Worm (Caenorhabditis elegans) whole organism, young adult: ENCODE measurements around the gene nsph-4.2.
A peak's percentile ranks its signal among the peaks of the same experiment; 100 is the strongest.

Experiments used
- D2030.7 ChIP-seq: fragments of 200-800 bp; sonication (Bioruptor generic); IDR thresholded peaks from 2 replicates; pipeline ENCODE4 v1.3.6; 2022; ENCODE audit warnings: missing genetic modification reagents, missing genetic modification characterization, missing compliant biosample characterization
- F49E8.2 ChIP-seq: sonication (generic microtip); optimal IDR thresholded peaks from 3 replicates; lab custom pipeline; 2017; ENCODE audit warnings: missing genetic modification characterization, mild to moderate bottlenecking, missing compliant biosample characterization, antibody characterized with exemption, moderate library complexity; ENCODE audit not compliant: insufficient read depth
- F55B11.4 ChIP-seq: sonication (generic microtip); optimal IDR thresholded peaks from 2 replicates; lab custom pipeline; 2016; ENCODE audit warnings: missing compliant biosample characterization, missing genetic modification characterization, borderline replicate concordance; ENCODE audit not compliant: insufficient read depth
- F57A8.1 ChIP-seq: fragments of 200-800 bp; sonication (Bioruptor generic); optimal IDR thresholded peaks from 2 replicates; lab custom pipeline; 2018; ENCODE audit warnings: mild to moderate bottlenecking, missing genetic modification characterization, moderate library complexity, missing compliant biosample characterization
- F57C9.4 ChIP-seq: sonication (generic microtip); optimal IDR thresholded peaks from 2 replicates; lab custom pipeline; 2017; ENCODE audit warnings: mild to moderate bottlenecking, missing genetic modification characterization, missing compliant biosample characterization
- K11D2.4 ChIP-seq: fragments of 200-800 bp; sonication (Bioruptor generic); IDR thresholded peaks from 2 replicates; pipeline ENCODE4 v1.3.6; 2022; ENCODE audit warnings: missing genetic modification reagents, missing genetic modification characterization, missing compliant biosample characterization
- Y53F4B.3 ChIP-seq: fragments of 200-800 bp; sonication (Bioruptor generic); IDR thresholded peaks from 2 replicates; pipeline ENCODE4 v1.3.6; 2022; ENCODE audit warnings: missing genetic modification reagents, missing genetic modification characterization, missing compliant biosample characterization
- Y56A3A.18 ChIP-seq: fragments of 200-800 bp; sonication (Bioruptor generic); IDR thresholded peaks from 2 replicates; pipeline ENCODE4 v1.3.6; 2022; ENCODE audit warnings: missing genetic modification reagents, missing genetic modification characterization, missing compliant biosample characterization
- ZK185.1 ChIP-seq: sonication (generic microtip); optimal IDR thresholded peaks from 2 replicates; lab custom pipeline; 2016; ENCODE audit warnings: mild to moderate bottlenecking, missing genetic modification characterization, missing compliant biosample characterization; ENCODE audit not compliant: poor library complexity, severe bottlenecking
- aptf-3 ChIP-seq: fragments of 200-800 bp; sonication (Bioruptor generic); IDR thresholded peaks from 2 replicates; pipeline ENCODE4 v1.3.6; 2022; ENCODE audit warnings: missing genetic modification characterization, missing compliant biosample characterization
- attf-5 ChIP-seq: fragments of 200-800 bp; sonication (Bioruptor generic); optimal IDR thresholded peaks from 2 replicates; lab custom pipeline; 2018; ENCODE audit warnings: mild to moderate bottlenecking, missing genetic modification characterization, missing compliant biosample characterization
- attf-6 ChIP-seq: fragments of 200-800 bp; sonication (Bioruptor generic); IDR thresholded peaks from 2 replicates; pipeline ENCODE4 v1.3.6; 2022; ENCODE audit warnings: missing genetic modification reagents, missing genetic modification characterization, missing compliant biosample characterization
- ccch-3 ChIP-seq: fragments of 200-800 bp; sonication (Bioruptor generic); optimal IDR thresholded peaks from 2 replicates; lab custom pipeline; 2018; ENCODE audit warnings: mild to moderate bottlenecking, missing genetic modification characterization, missing compliant biosample characterization
- cebp-1 ChIP-seq, 2 experiments: fragments of 200-800 bp in 1 of 2; sonication (Bioruptor generic) in 1 of 2; sonication (generic microtip) in 1 of 2; IDR thresholded peaks in 1 of 2; optimal IDR thresholded peaks in 1 of 2; 2 replicates each; pipeline versions ENCODE4 v1.3.6 to Lab custom; 2017 to 2022; ENCODE audit warnings: missing compliant biosample characterization in 2 of 2, missing genetic modification characterization in 2 of 2, mild to moderate bottlenecking in 1 of 2, missing genetic modification reagents in 1 of 2, moderate library complexity in 1 of 2
- ceh-58 ChIP-seq: fragments of 200-800 bp; sonication (Bioruptor generic); IDR thresholded peaks from 2 replicates; pipeline ENCODE4 v1.3.6; 2022; ENCODE audit warnings: missing genetic modification characterization, missing compliant biosample characterization
- chd-7 ChIP-seq: sonication (generic microtip); optimal IDR thresholded peaks from 2 replicates; lab custom pipeline; 2016; ENCODE audit warnings: mild to moderate bottlenecking, missing genetic modification characterization, moderate library complexity, missing compliant biosample characterization
- dpff-1 ChIP-seq: sonication (generic microtip); optimal IDR thresholded peaks from 2 replicates; lab custom pipeline; 2017; ENCODE audit warnings: mild to moderate bottlenecking, missing genetic modification characterization, missing compliant biosample characterization
- efl-1 ChIP-seq: fragments of 150-350 bp; optimal IDR thresholded peaks from 2 replicates; lab custom pipeline; 2014; ENCODE audit warnings: missing biosample characterization, missing genetic modification reagents, missing genetic modification characterization
- egl-18 ChIP-seq: fragments of 200-800 bp; sonication (Bioruptor generic); IDR thresholded peaks from 2 replicates; pipeline ENCODE4 v1.3.6; 2022; ENCODE audit warnings: missing genetic modification reagents, missing genetic modification characterization, missing compliant biosample characterization
- egrh-3 ChIP-seq: fragments of 200-800 bp; sonication (Bioruptor generic); IDR thresholded peaks from 2 replicates; pipeline ENCODE4 v1.3.6; 2022; ENCODE audit warnings: missing genetic modification reagents, missing genetic modification characterization, missing compliant biosample characterization
- hlh-26 ChIP-seq: fragments of 200-800 bp; sonication (Bioruptor generic); conservative IDR thresholded peaks from 2 replicates; pipeline ENCODE4 v1.3.6; 2022; ENCODE audit warnings: missing genetic modification reagents, missing genetic modification characterization, missing compliant biosample characterization
- hmg-1.2 ChIP-seq: fragments of 200-800 bp; sonication (Bioruptor generic); IDR thresholded peaks from 2 replicates; pipeline ENCODE4 v1.3.6; 2022; ENCODE audit warnings: missing genetic modification reagents, missing genetic modification characterization, missing compliant biosample characterization
- hsf-1 ChIP-seq: fragments of 200-800 bp; sonication (Bioruptor generic); IDR thresholded peaks from 2 replicates; pipeline ENCODE4 v1.3.6; 2022; ENCODE audit warnings: missing genetic modification reagents, missing genetic modification characterization, missing compliant biosample characterization
- lag-1 ChIP-seq: fragments of 200-800 bp; sonication (Bioruptor generic); IDR thresholded peaks from 2 replicates; pipeline ENCODE4 v1.3.6; 2022; ENCODE audit warnings: missing genetic modification reagents, missing genetic modification characterization, missing compliant biosample characterization
- let-526 ChIP-seq: fragments of 200-800 bp; sonication (Bioruptor generic); IDR thresholded peaks from 2 replicates; pipeline ENCODE4 v1.3.6; 2022; ENCODE audit warnings: missing genetic modification reagents, missing genetic modification characterization, missing compliant biosample characterization
- lin-35 ChIP-seq, 3 experiments: fragments of 150-350 bp in 2 of 3; sonication (generic microtip) in 1 of 3; optimal IDR thresholded peaks; 2 replicates each; lab custom pipeline; 2014 to 2018; ENCODE audit warnings: missing biosample characterization in 3 of 3, missing genetic modification characterization in 3 of 3, missing genetic modification reagents in 3 of 3
- madf-10 ChIP-seq: sonication (generic microtip); optimal IDR thresholded peaks from 2 replicates; lab custom pipeline; 2016; ENCODE audit warnings: mild to moderate bottlenecking, missing genetic modification characterization, missing compliant biosample characterization
- madf-3 ChIP-seq: fragments of 200-800 bp; sonication (Bioruptor generic); IDR thresholded peaks from 2 replicates; pipeline ENCODE4 v1.3.6; 2022; ENCODE audit warnings: missing genetic modification reagents, missing genetic modification characterization, missing compliant biosample characterization
- mxl-1 ChIP-seq: sonication (generic microtip); optimal IDR thresholded peaks from 2 replicates; lab custom pipeline; 2016; ENCODE audit warnings: missing genetic modification characterization, missing compliant biosample characterization
- nfya-2 ChIP-seq: fragments of 200-800 bp; sonication (Bioruptor generic); IDR thresholded peaks from 2 replicates; pipeline ENCODE4 v1.3.6; 2022; ENCODE audit warnings: missing genetic modification reagents, missing genetic modification characterization, missing compliant biosample characterization
- nhr-120 ChIP-seq: fragments of 200-800 bp; sonication (Bioruptor generic); IDR thresholded peaks from 2 replicates; pipeline ENCODE4 v1.3.6; 2022; ENCODE audit warnings: missing genetic modification characterization, missing compliant biosample characterization
- nhr-27 ChIP-seq: fragments of 200-800 bp; sonication (Bioruptor generic); optimal IDR thresholded peaks from 2 replicates; lab custom pipeline; 2018; ENCODE audit warnings: mild to moderate bottlenecking, missing genetic modification characterization, moderate library complexity, missing compliant biosample characterization
- nhr-80 ChIP-seq: sonication (generic microtip); optimal IDR thresholded peaks from 2 replicates; lab custom pipeline; 2016; ENCODE audit warnings: missing genetic modification characterization, missing compliant biosample characterization
- pbrm-1 ChIP-seq: fragments of 200-800 bp; sonication (Bioruptor generic); IDR thresholded peaks from 2 replicates; pipeline ENCODE4 v1.3.6; 2022; ENCODE audit warnings: missing genetic modification reagents, missing genetic modification characterization, missing compliant biosample characterization
- rec-8 ChIP-seq, 2 experiments: sonication (generic microtip); optimal IDR thresholded peaks; 2 replicates each; lab custom pipeline; 2016; ENCODE audit warnings: mild to moderate bottlenecking in 2 of 2, missing genetic modification characterization in 2 of 2, missing genetic modification reagents in 2 of 2, missing genotype in 2 of 2, missing biosample characterization in 1 of 2, missing compliant biosample characterization in 1 of 2, moderate library complexity in 1 of 2
- repo-1 ChIP-seq: sonication (generic microtip); optimal IDR thresholded peaks from 2 replicates; lab custom pipeline; 2017; ENCODE audit warnings: mild to moderate bottlenecking, missing genetic modification characterization, missing compliant biosample characterization
- sdz-38 ChIP-seq: sonication (generic microtip); optimal IDR thresholded peaks from 2 replicates; lab custom pipeline; 2016; ENCODE audit warnings: missing genotype, missing genetic modification characterization, missing compliant biosample characterization
- snpc-1.1 ChIP-seq: sonication (generic microtip); optimal IDR thresholded peaks from 2 replicates; lab custom pipeline; 2017; ENCODE audit warnings: missing genetic modification characterization, mild to moderate bottlenecking, missing compliant biosample characterization, antibody characterized with exemption, moderate library complexity, missing genotype, missing genetic modification reagents; ENCODE audit not compliant: insufficient read depth
- snpc-3.4 ChIP-seq: sonication (generic microtip); optimal IDR thresholded peaks from 2 replicates; lab custom pipeline; 2017; ENCODE audit warnings: missing genetic modification characterization, mild to moderate bottlenecking, missing compliant biosample characterization, antibody characterized with exemption, moderate library complexity, missing genotype, missing genetic modification reagents
- somi-1 ChIP-seq: fragments of 200-800 bp; sonication (Bioruptor generic); optimal IDR thresholded peaks from 2 replicates; lab custom pipeline; 2018; ENCODE audit warnings: mild to moderate bottlenecking, missing genetic modification characterization, missing compliant biosample characterization
- tbp1 ChIP-seq: fragments of 200-800 bp; sonication (Bioruptor generic); optimal IDR thresholded peaks from 2 replicates; lab custom pipeline; 2018; ENCODE audit warnings: mild to moderate bottlenecking, missing genetic modification characterization, missing compliant biosample characterization
- tbx-9 ChIP-seq: sonication (generic microtip); optimal IDR thresholded peaks from 2 replicates; lab custom pipeline; 2016; ENCODE audit warnings: borderline replicate concordance, missing genetic modification characterization, inconsistent platforms, missing compliant biosample characterization
- tlf-1 ChIP-seq: fragments of 200-800 bp; sonication (Bioruptor generic); optimal IDR thresholded peaks from 2 replicates; lab custom pipeline; 2018; ENCODE audit warnings: mild to moderate bottlenecking, missing genetic modification characterization, missing compliant biosample characterization
- xnd-1 ChIP-seq: sonication (generic microtip); optimal IDR thresholded peaks from 2 replicates; lab custom pipeline; 2016; ENCODE audit warnings: missing genotype, missing genetic modification reagents, missing genetic modification characterization, missing compliant biosample characterization
- zfh-2 ChIP-seq: fragments of 200-800 bp; sonication (Bioruptor generic); conservative IDR thresholded peaks from 2 replicates; pipeline ENCODE4 v1.3.6; 2022; ENCODE audit warnings: missing genetic modification reagents, missing genetic modification characterization, missing compliant biosample characterization
- zim-3 ChIP-seq: sonication (generic microtip); optimal IDR thresholded peaks from 2 replicates; lab custom pipeline; 2017; ENCODE audit warnings: mild to moderate bottlenecking, missing genetic modification characterization, moderate library complexity, missing compliant biosample characterization
- ztf-22 ChIP-seq: fragments of 200-800 bp; sonication (Bioruptor generic); optimal IDR thresholded peaks from 2 replicates; lab custom pipeline; 2018; ENCODE audit warnings: mild to moderate bottlenecking, missing genetic modification characterization, moderate library complexity, missing compliant biosample characterization
- ztf-25 ChIP-seq: fragments of 200-800 bp; sonication (Bioruptor generic); IDR thresholded peaks from 2 replicates; pipeline ENCODE4 v1.3.6; 2022; ENCODE audit warnings: missing genetic modification reagents, missing genetic modification characterization, missing compliant biosample characterization

nsph-4.2 gene

DNA sequence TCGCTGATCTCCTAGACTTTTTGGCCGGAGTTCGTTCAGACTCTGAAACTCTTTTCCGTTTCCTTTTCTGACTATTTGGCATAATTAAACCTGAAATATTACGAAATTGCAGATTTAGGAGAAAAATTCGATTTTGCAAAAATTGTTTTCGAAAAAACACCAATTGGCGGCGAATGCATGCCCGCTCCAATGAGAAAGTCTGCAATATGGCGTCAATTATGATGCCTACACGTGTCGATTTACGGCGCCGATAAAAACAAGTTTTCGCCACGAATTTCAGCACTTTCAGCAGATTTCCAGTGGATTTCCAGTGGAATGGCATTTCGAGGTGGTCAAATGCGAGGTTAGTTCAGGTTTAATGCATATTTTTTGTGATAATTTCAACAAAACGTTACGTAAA is 9.2 kb upstream of the nsph-4.2 start, which contains the start of the genes Y59E9AL.36 and nbet-1 (continued):
- no peak for TF ChIP-seq lag-1
- TF ChIP-seq ceh-58 (GFP tag; lab: Robert Waterston, UW): no peak
- TF ChIP-seq mxl-1: no peak
- no peak for TF ChIP-seq madf-10
- TF ChIP-seq snpc-1.1 (tag; lab: Kevin White, UChicago): peak; percentile 46
- no peak for TF ChIP-seq rec-8 (tag; optimal IDR thresholded peaks at IDR 0.05; lab: Kevin White, UChicago)
- TF ChIP-seq hsf-1 (GFP tag; lab: Robert Waterston, UW): no peak
- TF ChIP-seq nfya-2 (GFP tag; lab: Robert Waterston, UW): no peak
- TF ChIP-seq D2030.7: peak; percentile 48
- TF ChIP-seq ztf-22 (GFP tag; lab: Kevin White, UChicago): no peak
- TF ChIP-seq nhr-27 (tag; lab: Kevin White, UChicago): no peak
- peak; percentile 49 for TF ChIP-seq hmg-1.2 (GFP tag; lab: Robert Waterston, UW)
- peak; percentile 42; the same call in 1 of the 2 replicates for TF ChIP-seq K11D2.4 (GFP tag; lab: Robert Waterston, UW)
- TF ChIP-seq F57C9.4 (tag; lab: Kevin White, UChicago): no peak
- no peak for TF ChIP-seq sdz-38
- TF ChIP-seq attf-6 (GFP tag; lab: Robert Waterston, UW): 0 out of 2 replicates have a peak, but pooled peaks have one; percentile 35
- no peak for TF ChIP-seq chd-7 (tag; lab: Kevin White, UChicago)
- TF ChIP-seq Y56A3A.18 (GFP tag; lab: Robert Waterston, UW): no peak
- no peak for TF ChIP-seq F57A8.1 (GFP tag; lab: Kevin White, UChicago)
- TF ChIP-seq F49E8.2 (tag; lab: Kevin White, UChicago): no peak
- no peak for TF ChIP-seq repo-1 (tag; lab: Kevin White, UChicago)
- no peak for TF ChIP-seq Y53F4B.3 (GFP tag; lab: Robert Waterston, UW)
- no peak for TF ChIP-seq cebp-1 (GFP tag; IDR thresholded peaks at IDR 0.05; lab: Robert Waterston, UW)
- no peak for TF ChIP-seq cebp-1 (tag; optimal IDR thresholded peaks at IDR 0.05; lab: Kevin White, UChicago)
- no peak for TF ChIP-seq nhr-120 (GFP tag; lab: Robert Waterston, UW)
- TF ChIP-seq tbp1 (GFP tag; lab: Kevin White, UChicago): peak; percentile 67
- TF ChIP-seq hlh-26 (GFP tag; lab: Robert Waterston, UW): no peak
- TF ChIP-seq efl-1 (GFP tag; lab: Kevin White, UChicago): peak; percentile 67
- TF ChIP-seq dpff-1: no peak
- no peak for TF ChIP-seq madf-3 (GFP tag; lab: Robert Waterston, UW)
- no peak for TF ChIP-seq xnd-1 (tag; lab: Kevin White, UChicago)
- TF ChIP-seq tlf-1: peak; percentile 64
- peak; percentile 56 for TF ChIP-seq ZK185.1 (tag; lab: Kevin White, UChicago)
- no peak for TF ChIP-seq ztf-25 (GFP tag; lab: Robert Waterston, UW)
- TF ChIP-seq zim-3 (tag; lab: Kevin White, UChicago): no peak
- TF ChIP-seq F55B11.4 (tag; lab: Kevin White, UChicago): no peak
- peak; percentile 93 for TF ChIP-seq attf-5 (GFP tag; lab: Kevin White, UChicago)
- TF ChIP-seq egl-18 (GFP tag; lab: Robert Waterston, UW): no peak
- TF ChIP-seq tbx-9: no peak
- peak in 1 of 3 experiments; percentile 70 for TF ChIP-seq lin-35 (GFP tag; optimal IDR thresholded peaks at IDR 0.05; lab: Kevin White, UChicago)
- no peak for TF ChIP-seq ccch-3 (GFP tag; lab: Kevin White, UChicago)
- peak; percentile 27 for TF ChIP-seq nhr-80 (tag; lab: Kevin White, UChicago)
- no peak for TF ChIP-seq egrh-3 (GFP tag; lab: Robert Waterston, UW)
- no peak for TF ChIP-seq aptf-3 (GFP tag; lab: Robert Waterston, UW)
- no peak for TF ChIP-seq let-526 (GFP tag; lab: Robert Waterston, UW)
- no peak for TF ChIP-seq snpc-3.4
- TF ChIP-seq somi-1 (GFP tag; lab: Kevin White, UChicago): no peak
- TF ChIP-seq pbrm-1: peak; percentile 52; the same call in 1 of the 2 replicates
- TF ChIP-seq zfh-2 (GFP tag; lab: Robert Waterston, UW): no peak
